Worm (Caenorhabditis elegans): ENCODE data around the gene F28H7.7.

F28H7.7 gene

DNA sequence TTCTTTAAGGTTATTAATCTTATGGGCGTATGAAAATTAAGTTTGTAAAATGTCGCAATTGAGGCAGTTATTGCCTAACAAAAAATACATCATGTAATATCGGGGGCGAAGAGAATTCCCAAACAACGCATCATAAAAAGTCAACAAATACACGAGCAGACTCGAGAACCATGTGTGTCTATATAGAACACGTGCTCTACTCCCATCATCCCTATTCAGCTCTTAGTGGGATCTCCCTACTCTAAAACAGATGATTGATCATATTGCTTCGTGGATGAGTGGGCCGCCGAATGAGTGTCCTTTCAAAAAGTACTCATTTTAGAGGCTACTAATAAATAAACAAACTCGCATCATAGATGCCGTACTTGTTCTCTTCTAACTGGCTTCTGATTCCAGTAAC lies 29.5 kb downstream of the F28H7.7 start:
- TF ChIP-seq nhr-71 (tag; optimal IDR thresholded peaks at IDR 0.05) (peak; percentile 12), tbx-2 (tag; optimal IDR thresholded peaks at IDR 0.05) (peak; percentile 44), xbp-1 (tag; optimal IDR thresholded peaks at IDR 0.05) (no peak), unc-30 (tag; optimal IDR thresholded peaks at IDR 0.05) (no peak), lin-14 (GFP tag; optimal IDR thresholded peaks at IDR 0.05) (peak; percentile 25), unc-86 (tag; optimal IDR thresholded peaks at IDR 0.05) (peak; percentile 17), C04F5.9 (tag; optimal IDR thresholded peaks at IDR 0.05) (no peak), snpc-4 (tag; optimal IDR thresholded peaks at IDR 0.05) (no peak), nhr-47 (tag; optimal IDR thresholded peaks at IDR 0.05) (no peak), hlh-17 (GFP tag; optimal IDR thresholded peaks at IDR 0.05; ENCODE audit: borderline replicate concordance) (no peak), unc-98 (GFP tag; IDR thresholded peaks at IDR 0.05) (no peak)

ce11 chrV:10723583-10723982 lies 30.4 kb downstream of the F28H7.7 start:
- TF ChIP-seq pax-3 (tag; optimal IDR thresholded peaks at IDR 0.05) (no peak), sptf-1 (tag; optimal IDR thresholded peaks at IDR 0.05) (no peak), fos-1 (tag; optimal IDR thresholded peaks at IDR 0.05) (no peak), zip-4 (GFP tag; optimal IDR thresholded peaks at IDR 0.05) (no peak), fkh-4 (tag; optimal IDR thresholded peaks at IDR 0.05; ENCODE audit: borderline replicate concordance) (no peak), nhr-71 (tag; optimal IDR thresholded peaks at IDR 0.05) (peak; percentile 22), skn-1 (tag; optimal IDR thresholded peaks at IDR 0.05) (no peak), hlh-4 (tag; optimal IDR thresholded peaks at IDR 0.05) (peak; percentile 36), efl-1 (optimal IDR thresholded peaks at IDR 0.05) (no peak), efl-1 (GFP tag; optimal IDR thresholded peaks at IDR 0.05 in 1 of 2) (peak in 1 of 2 experiments; percentile 49), lir-3 (tag; optimal IDR thresholded peaks at IDR 0.05; ENCODE audit: poor library complexity) (no peak), swsn-7 (tag; optimal IDR thresholded peaks at IDR 0.05) (no peak), sup-37 (GFP tag; optimal IDR thresholded peaks at IDR 0.05) (no peak), zag-1 (tag; optimal IDR thresholded peaks at IDR 0.05) (no peak), unc-98 (GFP tag; IDR thresholded peaks at IDR 0.05) (no peak), C34B4.2 (tag; optimal IDR thresholded peaks at IDR 0.05) (no peak)

- TF ChIP-seq ceh-88 (GFP tag; IDR thresholded peaks at IDR 0.05) (no peak), nhr-77 (tag; optimal IDR thresholded peaks at IDR 0.05) (peak; percentile 23), nhr-71 (tag; optimal IDR thresholded peaks at IDR 0.05) (peak; percentile 57), elt-2 (tag; optimal IDR thresholded peaks at IDR 0.05) (no peak), lin-35 (GFP tag; optimal IDR thresholded peaks at IDR 0.05) (peak; percentile 1 to 11), irx-1 (tag; optimal IDR thresholded peaks at IDR 0.05) (no peak), mep-1 (tag; optimal IDR thresholded peaks at IDR 0.05) (peak; percentile 4), lin-14 (GFP tag; optimal IDR thresholded peaks at IDR 0.05) (peak; percentile 65), nhr-47 (tag; optimal IDR thresholded peaks at IDR 0.05) (peak; percentile 40), fkh-8 (tag; optimal IDR thresholded peaks at IDR 0.05) (peak; percentile 41), nhr-85 (tag) (peak; percentile 53), C16A3.4 (tag; optimal IDR thresholded peaks at IDR 0.05) (no peak), skn-1 (tag; optimal IDR thresholded peaks at IDR 0.05) (peak; percentile 51), unc-98 (GFP tag; IDR thresholded peaks at IDR 0.05) (no peak), zag-1 (tag; optimal IDR thresholded peaks at IDR 0.05) (no peak), jun-1 (tag; optimal IDR thresholded peaks at IDR 0.05) (peak; percentile 48), unc-86 (tag; optimal IDR thresholded peaks at IDR 0.05) (peak; percentile 25), lsy-2 (tag; optimal IDR thresholded peaks at IDR 0.05) (peak in 1 of 2 experiments; percentile 30), pax-3 (tag; optimal IDR thresholded peaks at IDR 0.05) (peak; percentile 38), mdl-1 (tag; optimal IDR thresholded peaks at IDR 0.05) (peak in 1 of 2 experiments; percentile 58), egl-13 (tag; optimal IDR thresholded peaks at IDR 0.05) (peak; percentile 27), blmp-1 (tag; optimal IDR thresholded peaks at IDR 0.05) (peak; percentile 46)
Measured at ce11 chrV:10723181-10723580, 30.8 kb downstream of the F28H7.7 start.

Data from whole organism, L1 larva.